Worm (Caenorhabditis elegans) whole organism, mixed stage, embryonic: ENCODE measurements around the gene C46C2.3.

ENCODE experiments used
- blmp-1 ChIP-seq: fragments of 150-350 bp; optimal IDR thresholded peaks from 2 replicates; lab custom pipeline; 2014; ENCODE audit warnings: missing biosample characterization, missing genetic modification characterization
- lin-13 ChIP-seq: fragments of 150-350 bp; optimal IDR thresholded peaks from 2 replicates; lab custom pipeline; 2014; ENCODE audit warnings: missing biosample characterization, missing genetic modification characterization
- nhr-12 ChIP-seq: fragments of 150-350 bp; optimal IDR thresholded peaks from 2 replicates; lab custom pipeline; 2014; ENCODE audit warnings: missing biosample characterization, missing genetic modification characterization
- nhr-76 ChIP-seq: sonication (generic microtip); optimal IDR thresholded peaks from 2 replicates; lab custom pipeline; 2017; ENCODE audit warnings: missing biosample characterization, missing genetic modification characterization
- pha-4 ChIP-seq: fragments of 150-350 bp; optimal IDR thresholded peaks from 2 replicates; lab custom pipeline; 2018; ENCODE audit warnings: missing biosample characterization, missing genetic modification reagents, missing genetic modification characterization
- unc-62 ChIP-seq: fragments of 150-350 bp; optimal IDR thresholded peaks from 2 replicates; lab custom pipeline; 2014; ENCODE audit warnings: missing biosample characterization, missing genetic modification reagents, missing genetic modification characterization

- TF ChIP-seq nhr-76 (no peak), pha-4 (tag; lab: Kevin White, UChicago) (no peak), lin-13 (tag; lab: Kevin White, UChicago) (no peak), nhr-12 (tag; lab: Kevin White, UChicago) (no peak), unc-62 (GFP tag; lab: Kevin White, UChicago) (no peak), blmp-1 (tag; lab: Kevin White, UChicago) (no peak)
Measured at ce11 chrIV:9259687-9260086, 34.8 kb downstream of the C46C2.3 start, which contains the start of gene Y11D7A.10.
